Worm (Caenorhabditis elegans) whole organism, L1 larva: ENCODE data around the gene C28F5.1.

Experiments used
- aly-2 ChIP-seq: fragments of 150-350 bp; optimal IDR thresholded peaks from 2 replicates; lab custom pipeline; 2014; ENCODE audit warnings: missing biosample characterization, missing genetic modification characterization
- elt-2 ChIP-seq: sonication (generic microtip); optimal IDR thresholded peaks from 2 replicates; lab custom pipeline; 2016; ENCODE audit warnings: missing genetic modification characterization, mild to moderate bottlenecking, inconsistent platforms, missing compliant biosample characterization, missing genetic modification reagents
- ets-5 ChIP-seq: fragments of 200-800 bp; sonication (Bioruptor generic); IDR thresholded peaks from 2 replicates; pipeline ENCODE4 v1.3.6; 2022; ENCODE audit warnings: missing genetic modification characterization, missing compliant biosample characterization
- pqm-1 ChIP-seq: sonication (generic microtip); optimal IDR thresholded peaks from 3 replicates; lab custom pipeline; 2017; ENCODE audit warnings: missing biosample characterization, missing genetic modification characterization
- skn-1 ChIP-seq: fragments of 150-350 bp; optimal IDR thresholded peaks from 2 replicates; lab custom pipeline; 2014; ENCODE audit warnings: missing biosample characterization, missing genetic modification characterization
- snpc-4 ChIP-seq: fragments of 150-350 bp; optimal IDR thresholded peaks from 2 replicates; lab custom pipeline; 2014; ENCODE audit warnings: missing biosample characterization, missing genetic modification characterization
- swsn-7 ChIP-seq: sonication (generic microtip); optimal IDR thresholded peaks from 2 replicates; lab custom pipeline; 2016; ENCODE audit warnings: missing genetic modification characterization, missing compliant biosample characterization
- tbx-2 ChIP-seq: sonication (generic microtip); optimal IDR thresholded peaks from 2 replicates; lab custom pipeline; 2016; ENCODE audit warnings: missing genetic modification characterization, missing compliant biosample characterization

DNA sequence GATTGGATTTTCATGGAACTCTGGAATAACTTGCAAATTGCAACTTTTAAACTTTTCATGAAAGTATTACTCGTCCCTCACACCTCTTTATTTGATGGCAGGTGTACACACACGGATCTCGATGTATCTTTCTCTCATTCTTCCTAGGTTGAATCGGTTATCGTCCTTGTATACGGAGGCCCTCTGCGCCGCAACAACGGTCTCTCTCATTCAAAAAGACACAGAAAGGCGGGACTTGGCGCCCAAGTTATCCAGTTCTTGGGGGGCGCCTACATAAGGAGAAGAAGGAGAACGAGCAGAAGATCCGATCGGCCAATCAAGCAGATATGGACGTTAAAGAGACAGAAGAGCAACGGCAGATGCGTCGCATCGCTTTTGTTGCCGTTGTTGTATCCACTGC lies 38.7 kb downstream of the C28F5.1 start, which contains the start of gene rol-8:
- TF ChIP-seq elt-2 (no peak), snpc-4 (tag; lab: Kevin White, UChicago) (no peak), pqm-1 (tag; lab: Kevin White, UChicago) (no peak), skn-1 (tag; lab: Kevin White, UChicago) (no peak), tbx-2 (tag; lab: Kevin White, UChicago) (no peak), ets-5 (GFP tag; lab: Robert Waterston, UW) (no peak), swsn-7 (tag; lab: Kevin White, UChicago) (no peak), aly-2 (no peak)
